Worm (Caenorhabditis elegans) whole organism, dauer: ENCODE data around the gene F48G7.8.

Experiments
- unc-62 ChIP-seq: sonication (generic microtip); optimal IDR thresholded peaks from 2 replicates; lab custom pipeline; 2017; ENCODE audit warnings: missing biosample characterization, missing genetic modification reagents, missing genetic modification characterization

F48G7.8 gene

ce11 chrV:627585-627984 lies at the start of gene F48G7.8:
TSS of gene F48G7.8 (minus strand) at chrV:627685.
- no peak for TF ChIP-seq unc-62 (GFP tag; lab: Kevin White, UChicago)

ce11 chrV:676550-677084 lies 49.1 kb upstream of the F48G7.8 start, which contains the start of the genes fbxa-72 and srx-21:
TSS of gene fbxa-72 (minus strand) at chrV:676753.
TSS of gene srx-21 (plus strand) at chrV:677034.
- no peak for TF ChIP-seq unc-62 (GFP tag; lab: Kevin White, UChicago)

DNA sequence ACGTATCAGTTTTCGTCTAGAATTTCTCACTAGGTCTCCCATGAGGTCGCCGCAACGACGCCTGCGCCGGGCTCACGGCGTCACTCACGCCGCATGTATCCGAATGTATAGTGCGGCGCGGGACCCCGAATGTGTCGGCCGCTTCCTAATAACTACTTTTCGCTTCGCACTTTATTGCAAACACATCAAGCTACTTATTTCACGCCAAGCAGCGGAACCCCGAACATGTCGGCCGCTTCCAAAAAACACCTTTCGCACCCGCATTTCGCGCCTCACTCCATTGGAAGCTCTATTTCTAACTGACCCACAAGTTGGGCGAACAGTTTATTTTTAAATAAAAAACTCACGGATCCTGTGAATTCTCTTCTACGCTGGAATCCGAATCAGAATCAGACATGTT lies 48.6 kb upstream of the F48G7.8 start:
- TF ChIP-seq unc-62 (GFP tag; lab: Kevin White, UChicago): no peak

DNA sequence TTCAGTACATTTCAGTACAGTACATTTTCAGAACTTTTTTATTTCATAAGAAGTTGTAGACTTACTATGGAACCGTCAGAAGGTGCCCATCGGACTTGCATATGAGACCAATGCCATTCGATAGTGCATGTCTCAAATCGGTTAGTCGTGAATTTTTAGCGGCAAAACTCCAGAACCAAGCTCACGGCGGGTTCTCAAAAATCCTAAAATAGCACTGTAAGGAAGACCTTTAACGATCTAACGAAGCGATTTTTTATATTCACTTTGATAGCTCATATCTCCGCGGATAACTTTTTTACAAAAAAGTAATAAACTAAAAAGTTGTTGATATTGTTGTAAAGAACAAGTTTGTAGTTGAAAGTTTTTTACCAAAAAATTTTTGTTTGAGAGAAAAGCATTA lies 46.7 kb upstream of the F48G7.8 start, which contains the start of gene sru-25:
Gene sru-25 (minus strand): TSS at position 101 of the 400 bp plus-strand sequence.
- no peak for TF ChIP-seq unc-62 (GFP tag; lab: Kevin White, UChicago)

- no peak for TF ChIP-seq unc-62 (GFP tag; lab: Kevin White, UChicago)
These were observed 43.9 kb upstream of the F48G7.8 start, which contains the start of gene sru-24 for ce11 chrV:671342-671741. TSS of gene sru-24 (minus strand) at chrV:671442.

DNA sequence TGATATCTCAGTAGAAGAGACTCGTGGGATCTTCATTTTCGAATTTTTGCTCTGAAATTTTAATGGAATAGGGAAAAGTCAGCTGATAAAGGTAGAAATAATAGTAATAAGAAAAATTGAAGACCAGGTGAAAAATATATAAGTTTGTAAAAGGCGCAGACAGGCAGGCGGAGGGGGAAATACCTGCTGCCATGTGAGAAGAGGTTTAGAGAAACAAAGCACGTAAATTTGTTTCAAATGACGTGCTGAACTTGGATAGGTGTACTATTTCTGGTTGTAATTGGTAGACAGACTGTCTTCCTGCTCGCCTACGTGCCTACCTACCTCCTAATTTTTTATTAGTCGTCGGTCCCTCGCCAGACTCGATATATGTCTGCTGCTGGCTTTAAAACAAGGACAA lies 40.0 kb upstream of the F48G7.8 start, which contains the start of gene nhr-180:
Gene nhr-180 (minus strand): TSS at position 52 of the 400 bp plus-strand sequence.
- no peak for TF ChIP-seq unc-62 (GFP tag; lab: Kevin White, UChicago)

DNA sequence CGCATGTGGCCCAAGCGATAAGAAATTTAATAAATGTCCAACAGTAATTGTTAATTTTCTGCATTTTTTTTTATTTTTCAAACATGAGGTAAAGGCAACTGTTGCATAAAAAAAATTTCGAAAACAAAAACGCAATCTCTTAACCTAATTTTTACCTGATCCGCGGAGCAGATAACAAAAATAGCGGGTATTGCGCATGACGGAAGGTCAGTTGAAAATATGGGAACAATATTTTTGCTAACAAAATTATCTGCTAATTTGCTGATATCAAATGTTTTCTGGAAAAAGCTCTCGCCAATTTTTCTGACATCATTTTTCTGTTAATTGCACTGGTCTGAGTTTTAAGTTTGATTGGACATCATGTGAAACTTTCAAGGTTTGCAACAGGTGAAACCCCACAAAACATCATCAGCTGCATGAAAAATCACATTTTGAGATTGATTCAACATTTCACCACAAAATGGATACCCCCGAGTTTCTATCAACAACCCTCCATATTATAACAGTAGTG lies 36.9 kb upstream of the F48G7.8 start, which contains the start of the genes F31F4.11 and srh-266:
Gene F31F4.11 (minus strand): TSS at position 101 of the 511 bp plus-strand sequence.
Gene srh-266 (plus strand): TSS at position 461 of the 511 bp plus-strand sequence.
- TF ChIP-seq unc-62 (GFP tag; lab: Kevin White, UChicago): no peak

ce11 chrV:660210-660609 lies 32.7 kb upstream of the F48G7.8 start, which contains the start of gene F31F4.17:
TSS of gene F31F4.17 (minus strand) at chrV:660310.
- no peak for TF ChIP-seq unc-62 (GFP tag; lab: Kevin White, UChicago)

ce11 chrV:657678-658077 lies 30.2 kb upstream of the F48G7.8 start, which contains the start of gene srh-246:
TSS of gene srh-246 (minus strand) at chrV:657778.
- TF ChIP-seq unc-62 (GFP tag; lab: Kevin White, UChicago): no peak

- TF ChIP-seq unc-62 (GFP tag; lab: Kevin White, UChicago): no peak
These were observed 28.3 kb upstream of the F48G7.8 start, which contains the start of gene srh-245 for ce11 chrV:655823-656222. TSS of gene srh-245 (minus strand) at chrV:655923.

ce11 chrV:654402-654801 lies 26.9 kb upstream of the F48G7.8 start, which contains the start of gene srj-6:
TSS of gene srj-6 (minus strand) at chrV:654502.
- TF ChIP-seq unc-62 (GFP tag; lab: Kevin White, UChicago): no peak

DNA sequence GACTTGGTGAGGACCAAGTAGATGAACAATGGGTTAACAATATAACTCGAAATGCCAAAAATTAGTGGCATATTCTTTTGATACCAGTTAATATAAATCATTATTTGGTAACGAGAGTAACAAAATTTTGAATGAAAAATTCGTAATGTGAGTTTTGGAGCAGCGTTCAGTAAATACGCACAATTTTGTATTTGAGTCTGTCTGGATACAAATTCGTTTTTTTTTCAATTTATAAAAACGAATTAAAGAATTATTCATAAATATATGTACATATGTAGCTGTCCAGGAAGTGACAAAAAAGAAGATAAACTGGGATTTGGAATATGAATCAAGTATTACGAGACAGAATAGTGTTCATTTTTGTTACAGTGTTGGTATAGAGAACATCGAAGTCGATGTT lies 25.5 kb upstream of the F48G7.8 start, which contains the start of gene srj-5:
Gene srj-5 (minus strand): TSS at position 101 of the 400 bp plus-strand sequence.
- no peak for TF ChIP-seq unc-62 (GFP tag; lab: Kevin White, UChicago)

ce11 chrV:646888-647287 lies 19.4 kb upstream of the F48G7.8 start, which contains the start of gene ugt-42:
TSS of gene ugt-42 (plus strand) at chrV:647188.
- TF ChIP-seq unc-62 (GFP tag; lab: Kevin White, UChicago): no peak

DNA sequence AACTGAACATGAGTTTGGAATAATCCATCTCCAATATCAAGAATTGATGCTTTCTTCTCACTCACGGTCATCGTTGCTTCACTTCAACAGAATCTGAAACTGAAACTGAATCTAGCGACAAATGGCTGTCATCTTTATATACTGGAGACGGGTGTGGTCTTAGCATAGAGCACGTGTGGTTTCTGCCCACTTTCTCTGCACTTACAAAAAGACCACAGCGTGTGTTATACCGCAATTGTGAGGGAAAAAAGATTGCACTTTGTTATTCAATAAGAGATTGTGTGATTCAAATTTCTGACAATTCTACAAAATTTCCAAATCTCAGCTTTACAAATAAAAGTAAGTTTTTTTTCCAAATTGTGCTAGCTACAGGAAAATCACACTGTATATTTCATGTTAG lies 18.6 kb upstream of the F48G7.8 start, which contains the start of gene F48G7.12:
Gene F48G7.12 (minus strand): TSS at position 101 of the 400 bp plus-strand sequence.
- no peak for TF ChIP-seq unc-62 (GFP tag; lab: Kevin White, UChicago)

ce11 chrV:642750-643149 lies 15.3 kb upstream of the F48G7.8 start, which contains the start of gene nhr-190:
TSS of gene nhr-190 (minus strand) at chrV:642924.
- TF ChIP-seq unc-62 (GFP tag; lab: Kevin White, UChicago): no peak

DNA sequence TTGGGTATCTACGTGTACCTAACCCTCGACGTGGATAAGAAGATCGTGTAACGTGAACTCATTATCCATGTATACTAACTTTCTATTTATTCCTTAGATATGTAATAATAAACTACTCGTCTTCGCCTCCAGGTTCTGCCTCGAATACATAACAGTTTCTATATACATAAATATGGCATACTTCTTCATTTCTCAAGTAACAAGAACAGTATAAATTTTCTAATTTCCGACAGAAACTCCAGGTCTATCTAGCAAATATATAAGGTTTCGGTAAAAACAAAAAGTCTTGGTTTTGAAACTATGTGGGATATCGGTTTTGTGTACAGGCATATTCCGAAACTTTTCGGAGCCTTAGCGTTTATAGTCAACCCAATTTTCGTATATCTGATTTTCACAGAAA lies 10.8 kb upstream of the F48G7.8 start, which contains the start of gene srj-37:
Gene srj-37 (plus strand): TSS at position 301 of the 400 bp plus-strand sequence.
- TF ChIP-seq unc-62 (GFP tag; lab: Kevin White, UChicago): no peak
